Worm (Caenorhabditis elegans) whole organism, late embryonic: ENCODE data around the gene Y47A7.2.

ENCODE experiments used
- C38D4.7 ChIP-seq: fragments of 200-800 bp; sonication (Bioruptor generic); optimal IDR thresholded peaks from 2 replicates; lab custom pipeline; 2018; ENCODE audit warnings: mild to moderate bottlenecking, missing genetic modification characterization, moderate library complexity, missing compliant biosample characterization
- F13H6.1 ChIP-seq: sonication (generic microtip); optimal IDR thresholded peaks from 2 replicates; lab custom pipeline; 2016; ENCODE audit warnings: missing genetic modification characterization, missing compliant biosample characterization
- K09A11.1 ChIP-seq: sonication (generic microtip); optimal IDR thresholded peaks from 2 replicates; lab custom pipeline; 2017; ENCODE audit warnings: antibody characterized with exemption, mild to moderate bottlenecking, missing genetic modification characterization, missing compliant biosample characterization; ENCODE audit not compliant: insufficient read depth
- ahr-1 ChIP-seq: sonication (generic microtip); optimal IDR thresholded peaks from 2 replicates; lab custom pipeline; 2016; ENCODE audit warnings: missing genetic modification characterization, missing compliant biosample characterization
- ama-1 ChIP-seq: fragments of 150-350 bp; optimal IDR thresholded peaks from 2 replicates; lab custom pipeline; 2014
- ceh-14 ChIP-seq: sonication (generic microtip); optimal IDR thresholded peaks from 2 replicates; lab custom pipeline; 2016; ENCODE audit warnings: missing genotype, missing genetic modification characterization, missing compliant biosample characterization
- ceh-18 ChIP-seq: sonication (generic microtip); optimal IDR thresholded peaks from 2 replicates; lab custom pipeline; 2016; ENCODE audit warnings: missing genetic modification characterization, missing compliant biosample characterization
- ceh-2 ChIP-seq: sonication (generic microtip); optimal IDR thresholded peaks from 2 replicates; lab custom pipeline; 2016; ENCODE audit warnings: missing genotype, missing genetic modification characterization, missing compliant biosample characterization
- ceh-24 ChIP-seq: sonication (generic microtip); optimal IDR thresholded peaks from 2 replicates; lab custom pipeline; 2016; ENCODE audit warnings: mild to moderate bottlenecking, missing genetic modification characterization, missing compliant biosample characterization
- ceh-30 ChIP-seq: fragments of 150-350 bp; optimal IDR thresholded peaks from 2 replicates; lab custom pipeline; 2014; ENCODE audit warnings: missing biosample characterization, missing genetic modification characterization
- ceh-34 ChIP-seq: sonication (generic microtip); optimal IDR thresholded peaks from 2 replicates; lab custom pipeline; 2016; ENCODE audit warnings: mild to moderate bottlenecking, missing genetic modification characterization, missing compliant biosample characterization
- ceh-48 ChIP-seq: sonication (generic microtip); optimal IDR thresholded peaks from 2 replicates; lab custom pipeline; 2016; ENCODE audit warnings: missing genetic modification characterization, inconsistent platforms, missing compliant biosample characterization
- che-1 ChIP-seq: sonication (generic microtip); optimal IDR thresholded peaks from 2 replicates; lab custom pipeline; 2016; ENCODE audit warnings: mild to moderate bottlenecking, missing genetic modification characterization, missing compliant biosample characterization
- dve-1 ChIP-seq: sonication (generic microtip); optimal IDR thresholded peaks from 2 replicates; lab custom pipeline; 2017; ENCODE audit warnings: antibody characterized with exemption, mild to moderate bottlenecking, missing genetic modification characterization, missing compliant biosample characterization
- elt-2 ChIP-seq: sonication (generic microtip); optimal IDR thresholded peaks from 2 replicates; lab custom pipeline; 2016; ENCODE audit warnings: missing genetic modification reagents, missing genetic modification characterization, missing compliant biosample characterization
- elt-4 ChIP-seq: sonication (generic microtip); optimal IDR thresholded peaks from 2 replicates; lab custom pipeline; 2016; ENCODE audit warnings: missing genetic modification characterization, missing compliant biosample characterization
- ets-4 ChIP-seq: sonication (generic microtip); optimal IDR thresholded peaks from 2 replicates; lab custom pipeline; 2016; ENCODE audit warnings: missing genetic modification characterization, missing compliant biosample characterization
- fax-1 ChIP-seq: sonication (generic microtip); optimal IDR thresholded peaks from 2 replicates; lab custom pipeline; 2016; ENCODE audit warnings: missing genotype, missing genetic modification characterization, missing compliant biosample characterization
- fkh-10 ChIP-seq: fragments of 150-350 bp; optimal IDR thresholded peaks from 2 replicates; lab custom pipeline; 2014; ENCODE audit warnings: missing biosample characterization, missing genetic modification reagents, missing genetic modification characterization
- hlh-15 ChIP-seq: sonication (generic microtip); optimal IDR thresholded peaks from 2 replicates; lab custom pipeline; 2016; ENCODE audit warnings: missing genetic modification characterization, missing compliant biosample characterization
- hlh-6 ChIP-seq: sonication (generic microtip); optimal IDR thresholded peaks from 2 replicates; lab custom pipeline; 2016; ENCODE audit warnings: missing genotype, missing genetic modification characterization, missing compliant biosample characterization
- madf-2 ChIP-seq: sonication (generic microtip); optimal IDR thresholded peaks from 2 replicates; lab custom pipeline; 2017; ENCODE audit warnings: missing genetic modification characterization, missing compliant biosample characterization
- nfya-1 ChIP-seq: sonication (generic microtip); optimal IDR thresholded peaks from 2 replicates; lab custom pipeline; 2017; ENCODE audit warnings: missing genetic modification characterization, mild to moderate bottlenecking, missing compliant biosample characterization, antibody characterized with exemption, moderate library complexity
- nhr-11 ChIP-seq: fragments of 150-350 bp; optimal IDR thresholded peaks from 2 replicates; lab custom pipeline; 2014; ENCODE audit warnings: missing biosample characterization, missing genetic modification characterization
- npax-4 ChIP-seq: sonication (generic microtip); optimal IDR thresholded peaks from 2 replicates; lab custom pipeline; 2016; ENCODE audit warnings: missing genetic modification characterization, missing compliant biosample characterization
- odd-2 ChIP-seq: sonication (generic microtip); optimal IDR thresholded peaks from 2 replicates; lab custom pipeline; 2017; ENCODE audit warnings: antibody characterized with exemption, mild to moderate bottlenecking, missing genetic modification characterization, missing compliant biosample characterization
- pag-3 ChIP-seq: sonication (generic microtip); optimal IDR thresholded peaks from 2 replicates; lab custom pipeline; 2016; ENCODE audit warnings: missing compliant biosample characterization, missing genetic modification characterization, borderline replicate concordance
- pha-2 ChIP-seq: sonication (generic microtip); optimal IDR thresholded peaks from 2 replicates; lab custom pipeline; 2017; ENCODE audit warnings: mild to moderate bottlenecking, missing genetic modification characterization, missing compliant biosample characterization
- pha-4 ChIP-seq: fragments of 150-350 bp; optimal IDR thresholded peaks from 2 replicates; lab custom pipeline; 2018; ENCODE audit warnings: missing biosample characterization, missing genetic modification reagents, missing genetic modification characterization
- pqm-1 ChIP-seq: sonication (generic microtip); optimal IDR thresholded peaks from 2 replicates; lab custom pipeline; 2016; ENCODE audit warnings: missing genetic modification characterization, missing compliant biosample characterization
- ref-2 ChIP-seq: sonication (generic microtip); optimal IDR thresholded peaks from 2 replicates; lab custom pipeline; 2016; ENCODE audit warnings: missing genetic modification characterization, missing compliant biosample characterization
- rnt-1 ChIP-seq: sonication (generic microtip); optimal IDR thresholded peaks from 2 replicates; lab custom pipeline; 2016; ENCODE audit warnings: missing genetic modification characterization, missing compliant biosample characterization
- sdc-2 ChIP-seq: sonication (generic microtip); optimal IDR thresholded peaks from 2 replicates; lab custom pipeline; 2016; ENCODE audit warnings: missing genotype, missing genetic modification characterization, missing compliant biosample characterization
- sox-4 ChIP-seq: sonication (generic microtip); optimal IDR thresholded peaks from 2 replicates; lab custom pipeline; 2017; ENCODE audit warnings: mild to moderate bottlenecking, missing genetic modification characterization, inconsistent platforms, missing compliant biosample characterization
- syd-9 ChIP-seq: sonication (generic microtip); optimal IDR thresholded peaks from 2 replicates; lab custom pipeline; 2016; ENCODE audit warnings: mild to moderate bottlenecking, missing genetic modification characterization, moderate library complexity, missing compliant biosample characterization
- tbx-7 ChIP-seq: sonication (generic microtip); optimal IDR thresholded peaks from 2 replicates; lab custom pipeline; 2016; ENCODE audit warnings: missing genotype, missing genetic modification characterization, missing compliant biosample characterization
- unc-42 ChIP-seq: sonication (generic microtip); optimal IDR thresholded peaks from 2 replicates; lab custom pipeline; 2016; ENCODE audit warnings: missing genotype, missing genetic modification characterization, missing compliant biosample characterization
- unc-55 ChIP-seq: sonication (generic microtip); optimal IDR thresholded peaks from 2 replicates; lab custom pipeline; 2017; ENCODE audit warnings: missing biosample characterization, missing genetic modification reagents, missing genetic modification characterization
- ztf-16 ChIP-seq: sonication (generic microtip); optimal IDR thresholded peaks from 2 replicates; lab custom pipeline; 2017; ENCODE audit warnings: missing genetic modification characterization, missing compliant biosample characterization

Y47A7.2 gene

DNA sequence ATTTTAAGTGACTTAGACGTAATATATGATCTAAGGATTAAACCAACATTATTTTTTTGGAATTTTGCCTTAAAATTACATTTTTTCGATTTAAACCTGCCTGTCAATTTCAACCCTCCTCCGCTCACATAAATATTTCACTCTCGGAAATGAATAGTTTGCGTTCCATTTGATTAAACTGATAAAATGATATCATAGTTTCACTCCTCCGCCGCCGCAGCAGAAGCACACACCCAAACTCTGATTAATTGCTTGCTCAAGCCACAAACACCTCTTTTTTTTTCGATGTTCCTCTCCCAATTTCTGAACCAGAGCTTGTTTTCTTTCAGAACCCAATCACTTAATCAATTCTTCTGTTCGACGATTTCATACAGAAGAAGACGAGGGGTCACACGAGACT lies 24.9 kb upstream of the Y47A7.2 start, which contains the start of gene Y49G5B.1:
TSS of gene Y49G5B.1 (plus strand) at position 324 of the 400 bp plus-strand sequence.
- TF ChIP-seq che-1 (tag; lab: Kevin White, UChicago) (no peak), rnt-1 (no peak), odd-2 (tag; lab: Kevin White, UChicago) (no peak), fkh-10 (GFP tag; lab: Kevin White, UChicago) (no peak), fax-1 (tag; lab: Kevin White, UChicago) (no peak), ceh-14 (tag; lab: Kevin White, UChicago) (no peak), pqm-1 (tag; lab: Kevin White, UChicago) (no peak), F13H6.1 (no peak), ceh-2 (no peak), elt-4 (tag; lab: Kevin White, UChicago) (no peak), ceh-34 (tag; lab: Kevin White, UChicago) (no peak), sdc-2 (tag; lab: Kevin White, UChicago) (no peak), syd-9 (tag; lab: Kevin White, UChicago) (no peak), ceh-30 (tag; lab: Kevin White, UChicago) (no peak)

DNA sequence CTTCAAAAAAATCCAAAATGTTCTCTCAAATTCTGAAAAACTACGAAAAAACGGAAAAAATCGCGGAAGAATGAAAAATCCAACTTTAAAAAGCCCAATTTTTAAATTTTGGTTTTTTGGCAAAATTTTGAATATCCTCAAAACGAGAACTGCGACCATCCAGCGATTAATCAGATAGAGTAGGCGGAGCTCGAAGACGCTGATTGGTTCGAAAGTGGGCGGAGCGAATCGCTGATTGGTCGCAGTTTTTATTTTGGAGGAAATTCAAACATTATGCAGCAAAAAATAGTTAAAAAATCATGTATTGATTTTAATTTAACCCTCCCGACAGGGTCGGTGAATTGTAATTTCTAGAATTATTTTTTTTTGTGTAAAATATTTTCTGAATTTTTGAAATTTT lies 15.5 kb upstream of the Y47A7.2 start:
- TF ChIP-seq pag-3 (tag; lab: Kevin White, UChicago) (no peak), ztf-16 (tag; lab: Kevin White, UChicago) (no peak), nfya-1 (peak; percentile 92), ceh-34 (tag; lab: Kevin White, UChicago) (no peak), F13H6.1 (no peak), hlh-15 (tag; lab: Kevin White, UChicago) (no peak), pha-2 (tag; lab: Kevin White, UChicago) (no peak), unc-55 (no peak)

DNA sequence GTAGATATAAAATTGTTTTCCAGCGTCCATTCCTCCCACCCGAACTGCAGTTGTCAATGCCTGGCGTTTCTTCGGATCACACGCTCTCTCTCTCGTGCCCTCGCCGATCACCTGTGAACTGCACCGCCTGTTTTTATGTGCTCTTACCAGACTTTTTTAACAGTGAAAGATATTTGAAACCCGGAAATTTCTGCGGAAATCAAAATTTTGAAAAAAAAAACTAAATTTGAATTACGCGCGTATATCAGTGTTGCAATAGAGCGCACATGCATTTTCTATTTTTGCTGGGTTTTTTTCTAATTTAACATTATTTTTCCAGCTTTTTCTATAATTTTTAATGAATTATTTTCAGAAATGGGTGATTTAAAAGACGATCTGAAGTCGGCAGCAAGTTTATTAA lies 6.0 kb upstream of the Y47A7.2 start, which contains the start of gene ttc-37:
TSS of gene ttc-37 (plus strand) at position 349 of the 400 bp plus-strand sequence.
- TF ChIP-seq dve-1 (tag; lab: Kevin White, UChicago): no peak
- peak; percentile 16 for TF ChIP-seq ceh-18 (tag; lab: Kevin White, UChicago)
- TF ChIP-seq, all 69 proteins: peak for 1

DNA sequence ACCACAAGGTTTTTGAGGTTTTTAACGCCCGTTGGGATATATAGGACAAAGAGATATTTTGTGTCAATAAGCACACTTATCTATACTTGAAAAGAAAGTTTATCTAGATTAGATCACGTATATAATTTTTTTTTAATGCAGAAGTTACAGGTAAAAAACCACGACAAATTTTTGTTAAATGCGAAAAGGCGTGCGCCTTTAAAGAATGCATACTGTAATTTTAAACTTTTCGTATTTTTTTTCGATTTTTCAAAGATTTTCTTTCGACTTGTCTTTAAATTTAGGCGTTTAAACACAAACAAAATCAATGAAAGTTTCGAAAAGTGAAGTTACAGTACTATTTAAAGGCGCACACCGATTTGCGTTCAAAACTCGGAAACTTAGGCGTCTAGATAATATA lies 5.5 kb upstream of the Y47A7.2 start:
- TF ChIP-seq ceh-48 (tag; lab: Kevin White, UChicago): no peak
- TF ChIP-seq rnt-1: no peak
- TF ChIP-seq sox-4 (tag; lab: Kevin White, UChicago): no peak
- no peak for TF ChIP-seq che-1 (tag; lab: Kevin White, UChicago)
- TF ChIP-seq dve-1 (tag; lab: Kevin White, UChicago): no peak
- TF ChIP-seq ref-2 (tag; lab: Kevin White, UChicago): no peak
- no peak for TF ChIP-seq nhr-11 (tag; lab: Kevin White, UChicago)
- no peak for TF ChIP-seq pag-3 (tag; lab: Kevin White, UChicago)
- TF ChIP-seq fax-1 (tag; lab: Kevin White, UChicago): no peak
- TF ChIP-seq, all 69 proteins: peak for 0

DNA sequence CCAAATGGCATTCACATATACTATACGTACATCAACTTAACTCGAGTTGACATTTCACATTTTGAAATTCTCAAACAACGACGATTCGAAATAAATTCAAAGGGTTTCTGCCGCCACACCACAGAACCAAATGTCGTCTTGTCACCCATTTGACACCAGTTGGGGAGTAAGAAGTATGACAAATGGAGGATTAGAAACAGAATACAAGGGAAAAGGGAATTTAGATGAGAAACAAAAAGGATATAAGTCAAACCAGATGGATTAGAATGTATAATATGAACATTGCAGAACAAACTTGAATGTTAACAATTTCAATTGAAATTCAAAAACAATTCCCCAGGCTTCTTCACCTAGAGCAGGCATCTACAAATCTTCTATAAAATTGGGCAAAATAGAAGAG lies 3.6 kb upstream of the Y47A7.2 start:
- TF ChIP-seq ceh-18 (tag; lab: Kevin White, UChicago) (no peak), unc-55 (peak; percentile 27), npax-4 (tag; lab: Kevin White, UChicago) (no peak)

DNA sequence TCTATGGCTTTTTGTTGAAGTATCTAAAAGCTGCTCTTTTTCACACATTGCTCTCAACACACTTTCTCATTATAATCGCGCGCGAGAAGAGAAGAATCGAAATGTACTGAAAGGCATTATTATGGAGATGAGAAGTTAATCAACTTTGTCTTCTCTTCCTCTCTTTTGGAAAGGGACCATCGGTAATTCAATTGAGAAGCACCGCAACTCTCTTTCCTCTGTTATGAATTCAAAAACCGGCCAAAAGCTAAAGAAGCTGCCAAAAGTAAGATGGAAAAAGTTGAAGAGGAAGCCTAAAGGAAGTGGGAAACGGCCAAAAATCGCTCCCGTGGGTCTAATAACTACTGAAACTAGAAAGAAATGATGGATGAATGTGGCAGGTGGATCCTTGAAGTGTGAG lies 2.0 kb upstream of the Y47A7.2 start:
- TF ChIP-seq hlh-6 (tag; lab: Kevin White, UChicago) (no peak), unc-42 (tag; lab: Kevin White, UChicago) (peak; percentile 98), tbx-7 (tag; lab: Kevin White, UChicago) (no peak), fkh-10 (GFP tag; lab: Kevin White, UChicago) (peak; percentile 48), ceh-14 (tag; lab: Kevin White, UChicago) (no peak), ama-1 (lab: Kevin White, UChicago) (no peak), sox-4 (tag; lab: Kevin White, UChicago) (no peak), unc-55 (no peak), ceh-24 (no peak), pha-4 (no peak), ahr-1 (tag; lab: Kevin White, UChicago) (no peak), elt-2 (tag; lab: Kevin White, UChicago) (no peak), pqm-1 (tag; lab: Kevin White, UChicago) (no peak), ets-4 (no peak), madf-2 (tag; lab: Kevin White, UChicago) (no peak), C38D4.7 (no peak), K09A11.1 (no peak)
